Worm (Caenorhabditis elegans) whole organism, late embryonic: ENCODE data around the gene Y75B8A.10.

Experiments
- T23F11.4 ChIP-seq: fragments of 200-800 bp; sonication (Bioruptor generic); optimal IDR thresholded peaks from 2 replicates; lab custom pipeline; 2018; ENCODE audit warnings: mild to moderate bottlenecking, missing genetic modification characterization, missing compliant biosample characterization
- ceh-34 ChIP-seq: sonication (generic microtip); optimal IDR thresholded peaks from 2 replicates; lab custom pipeline; 2016; ENCODE audit warnings: mild to moderate bottlenecking, missing genetic modification characterization, missing compliant biosample characterization
- elt-2 ChIP-seq: sonication (generic microtip); optimal IDR thresholded peaks from 2 replicates; lab custom pipeline; 2016; ENCODE audit warnings: missing genetic modification reagents, missing genetic modification characterization, missing compliant biosample characterization
- eyg-1 ChIP-seq: sonication (generic microtip); optimal IDR thresholded peaks from 2 replicates; lab custom pipeline; 2016; ENCODE audit warnings: missing genotype, missing genetic modification characterization, missing compliant biosample characterization
- lin-11 ChIP-seq: fragments of 200-800 bp; sonication (Bioruptor generic); optimal IDR thresholded peaks from 2 replicates; lab custom pipeline; 2018; ENCODE audit warnings: mild to moderate bottlenecking, missing genetic modification characterization, missing compliant biosample characterization
- nfya-1 ChIP-seq: sonication (generic microtip); optimal IDR thresholded peaks from 2 replicates; lab custom pipeline; 2017; ENCODE audit warnings: missing genetic modification characterization, mild to moderate bottlenecking, missing compliant biosample characterization, antibody characterized with exemption, moderate library complexity
- nhr-11 ChIP-seq: fragments of 150-350 bp; optimal IDR thresholded peaks from 2 replicates; lab custom pipeline; 2014; ENCODE audit warnings: missing biosample characterization, missing genetic modification characterization
- ref-2 ChIP-seq: sonication (generic microtip); optimal IDR thresholded peaks from 2 replicates; lab custom pipeline; 2016; ENCODE audit warnings: missing genetic modification characterization, missing compliant biosample characterization

DNA sequence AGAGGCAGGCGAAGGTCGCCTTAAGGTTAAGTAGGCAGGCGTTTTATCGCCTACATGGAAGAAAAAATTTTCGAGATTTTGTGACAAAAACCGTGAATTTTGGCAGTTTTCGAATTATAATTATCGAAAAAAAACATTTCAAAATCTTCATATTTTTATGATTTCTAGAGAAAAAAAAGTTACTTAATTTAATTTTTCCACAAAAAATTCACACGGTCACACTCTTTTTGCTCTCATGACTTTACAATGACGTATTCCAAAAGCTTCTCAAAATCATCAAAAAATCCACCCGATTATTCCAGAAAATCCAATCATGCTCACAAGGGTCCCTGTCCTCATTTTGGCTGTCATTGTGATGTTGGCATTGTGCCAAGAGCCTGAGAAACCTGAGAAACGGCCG lies 3.3 kb upstream of the Y75B8A.10 start, which contains the start of gene lury-1:
- no peak for TF ChIP-seq ref-2 (tag; lab: Kevin White, UChicago)
- no peak for TF ChIP-seq nhr-11 (tag; lab: Kevin White, UChicago)
- TF ChIP-seq elt-2 (tag; lab: Kevin White, UChicago): no peak
- no peak for TF ChIP-seq lin-11 (tag; lab: Kevin White, UChicago)
- TF ChIP-seq T23F11.4: no peak
- TF ChIP-seq ceh-34 (tag; lab: Kevin White, UChicago): no peak
- no peak for TF ChIP-seq nfya-1 (tag; lab: Kevin White, UChicago)
- TF ChIP-seq eyg-1 (tag; lab: Kevin White, UChicago): no peak
